Fruit fly (Drosophila melanogaster) whole organism, embryonic: ENCODE results near the gene gpp.
A peak's percentile ranks its signal among the peaks of the same experiment; 100 is the strongest.

Experiments used
- Antp ChIP-seq: fragments of 200-800 bp; sonication (Bioruptor generic); optimal IDR thresholded peaks from 3 replicates; lab custom pipeline; 2016; ENCODE audit warnings: missing biosample characterization, missing genetic modification characterization
- CG10979 ChIP-seq: fragments of 200-800 bp; sonication (Bioruptor generic); optimal IDR thresholded peaks from 2 replicates; lab custom pipeline; 2018; ENCODE audit warnings: missing biosample characterization, mild to moderate bottlenecking, missing genetic modification characterization, moderate library complexity
- CG11560 ChIP-seq: fragments of 200-800 bp; sonication (Bioruptor generic); IDR thresholded peaks from 3 replicates; pipeline ENCODE4 v1.3.6; 2022; ENCODE audit warnings: missing biosample characterization, missing genetic modification characterization
- CG11696 ChIP-seq: fragments of 200-800 bp; sonication (Bioruptor generic); IDR thresholded peaks from 2 replicates; pipeline ENCODE4 v1.3.6; 2022; ENCODE audit warnings: missing biosample characterization, missing genetic modification characterization
- CG12236 ChIP-seq: fragments of 200-800 bp; sonication (Bioruptor generic); optimal IDR thresholded peaks from 2 replicates; lab custom pipeline; 2016; ENCODE audit warnings: missing biosample characterization, missing genetic modification characterization
- CG12299 ChIP-seq: fragments of 200-800 bp; sonication (Bioruptor generic); optimal IDR thresholded peaks from 2 replicates; lab custom pipeline; 2018; ENCODE audit warnings: missing biosample characterization, mild to moderate bottlenecking, missing genetic modification characterization
- CG12744 ChIP-seq: fragments of 200-800 bp; sonication (Bioruptor generic); optimal IDR thresholded peaks from 2 replicates; lab custom pipeline; 2016; ENCODE audit warnings: missing biosample characterization, missing genetic modification characterization
- CG12769 ChIP-seq: fragments of 200-800 bp; sonication (Bioruptor generic); optimal IDR thresholded peaks from 2 replicates; lab custom pipeline; 2019; ENCODE audit warnings: missing biosample characterization, mild to moderate bottlenecking, missing genetic modification characterization, moderate library complexity
- CG14710 ChIP-seq: fragments of 200-800 bp; sonication (Bioruptor generic); optimal IDR thresholded peaks from 3 replicates; lab custom pipeline; 2019; ENCODE audit warnings: missing biosample characterization, mild to moderate bottlenecking, missing genetic modification characterization, moderate library complexity
- CG1602 ChIP-seq: fragments of 200-800 bp; sonication (Bioruptor generic); optimal IDR thresholded peaks from 3 replicates; lab custom pipeline; 2016; ENCODE audit warnings: missing biosample characterization, missing genetic modification characterization
- CG16779 ChIP-seq: fragments of 200-800 bp; sonication (Bioruptor generic); IDR thresholded peaks from 2 replicates; pipeline ENCODE4 v1.3.6; 2022; ENCODE audit warnings: missing biosample characterization, missing genetic modification characterization
- CG31388 ChIP-seq: fragments of 200-800 bp; sonication (Bioruptor generic); optimal IDR thresholded peaks from 2 replicates; lab custom pipeline; 2016; ENCODE audit warnings: missing biosample characterization, missing genetic modification characterization
- CG31441 ChIP-seq: fragments of 200-800 bp; sonication (Bioruptor generic); IDR thresholded peaks from 2 replicates; pipeline ENCODE4 v1.3.6; 2022; ENCODE audit warnings: missing biosample characterization, missing genetic modification characterization
- CG4360 ChIP-seq: fragments of 200-800 bp; sonication (Bioruptor generic); IDR thresholded peaks from 2 replicates; pipeline ENCODE4 v1.3.6; 2022; ENCODE audit warnings: missing biosample characterization, missing genetic modification characterization
- CG4617 ChIP-seq: fragments of 200-800 bp; sonication (Bioruptor generic); optimal IDR thresholded peaks from 3 replicates; lab custom pipeline; 2016; ENCODE audit warnings: missing biosample characterization, missing genetic modification characterization, borderline replicate concordance
- CG6813 ChIP-seq: fragments of 200-800 bp; sonication (Bioruptor generic); optimal IDR thresholded peaks from 2 replicates; lab custom pipeline; 2017; ENCODE audit warnings: missing biosample characterization, missing genetic modification characterization, mild to moderate bottlenecking, moderate library complexity, missing genetic modification reagents
- CG8281 ChIP-seq: fragments of 200-800 bp; sonication (Bioruptor generic); optimal IDR thresholded peaks from 2 replicates; lab custom pipeline; 2018; ENCODE audit warnings: missing biosample characterization, mild to moderate bottlenecking, missing genetic modification characterization, moderate library complexity
- CG9817 ChIP-seq: fragments of 200-800 bp; sonication (Bioruptor generic); optimal IDR thresholded peaks from 2 replicates; lab custom pipeline; 2018; ENCODE audit warnings: missing biosample characterization, mild to moderate bottlenecking, missing genetic modification characterization, moderate library complexity
- Dbx ChIP-seq: fragments of 200-800 bp; sonication (Bioruptor generic); IDR thresholded peaks from 3 replicates; pipeline ENCODE4 v1.3.6; 2022; ENCODE audit warnings: missing biosample characterization, missing genetic modification characterization
- Dll ChIP-seq: fragments of 200-800 bp; sonication (Bioruptor generic); IDR thresholded peaks from 4 replicates; pipeline ENCODE4 v1.3.6; 2022; ENCODE audit warnings: missing biosample characterization, missing genetic modification characterization; ENCODE audit not compliant: partially characterized antibody
- Doc3 ChIP-seq: fragments of 200-800 bp; sonication (Bioruptor generic); IDR thresholded peaks from 3 replicates; pipeline ENCODE4 v1.3.6; 2022; ENCODE audit warnings: missing biosample characterization, missing genetic modification characterization; ENCODE audit not compliant: partially characterized antibody
- Eip74EF ChIP-seq, 2 experiments: fragments of 200-800 bp in 1 of 2; fragments of >200 bp in 1 of 2; sonication (Bioruptor generic) in 1 of 2; optimal IDR thresholded peaks; 2 replicates each; lab custom pipeline; 2017 to 2019; ENCODE audit warnings: missing biosample characterization in 2 of 2, missing genetic modification characterization in 2 of 2, mild to moderate bottlenecking in 1 of 2, moderate library complexity in 1 of 2
- H2.0 ChIP-seq: fragments of 200-800 bp; sonication (Bioruptor generic); IDR thresholded peaks from 2 replicates; pipeline ENCODE4 v1.3.6; 2022; ENCODE audit warnings: missing biosample characterization, missing genetic modification characterization
- Hsf ChIP-seq: fragments of 200-800 bp; sonication (Bioruptor generic); optimal IDR thresholded peaks from 3 replicates; lab custom pipeline; 2016; ENCODE audit warnings: missing biosample characterization, missing genetic modification characterization
- Lhr ChIP-seq: fragments of 200-800 bp; sonication (Bioruptor generic); optimal IDR thresholded peaks from 3 replicates; lab custom pipeline; 2017; ENCODE audit warnings: mild to moderate bottlenecking, missing biosample characterization, missing genetic modification reagents, missing genetic modification characterization
- NC2α ChIP-seq: fragments of 200-800 bp; sonication (Bioruptor generic); optimal IDR thresholded peaks from 2 replicates; lab custom pipeline; 2016; ENCODE audit warnings: missing biosample characterization, missing genetic modification characterization
- Scr ChIP-seq: fragments of 200-800 bp; sonication (Bioruptor generic); IDR thresholded peaks from 2 replicates; pipeline ENCODE4 v1.3.6; 2022; ENCODE audit warnings: missing biosample characterization, missing genetic modification characterization; ENCODE audit not compliant: partially characterized antibody
- Spps ChIP-seq: fragments of 200-800 bp; sonication (Bioruptor generic); optimal IDR thresholded peaks from 2 replicates; lab custom pipeline; 2018; ENCODE audit warnings: missing biosample characterization, mild to moderate bottlenecking, missing genetic modification characterization
- TFAM ChIP-seq: fragments of 200-800 bp; sonication (Bioruptor generic); optimal IDR thresholded peaks from 2 replicates; lab custom pipeline; 2017; ENCODE audit warnings: missing biosample characterization, missing genetic modification characterization, inconsistent platforms
- Usf ChIP-seq: fragments of 200-800 bp; sonication (Bioruptor generic); optimal IDR thresholded peaks from 2 replicates; lab custom pipeline; 2017; ENCODE audit warnings: missing genotype, missing biosample characterization, missing genetic modification characterization
- ap ChIP-seq: fragments of 200-800 bp; sonication (Bioruptor generic); IDR thresholded peaks from 2 replicates; pipeline ENCODE4 v1.3.6; 2022; ENCODE audit warnings: missing biosample characterization, missing genetic modification characterization
- cato ChIP-seq: fragments of 200-800 bp; sonication (Bioruptor generic); optimal IDR thresholded peaks from 2 replicates; lab custom pipeline; 2016; ENCODE audit warnings: missing biosample characterization, missing genetic modification characterization, borderline replicate concordance
- crol ChIP-seq: fragments of 200-800 bp; sonication (Bioruptor generic); IDR thresholded peaks from 2 replicates; pipeline ENCODE4 v1.3.6; 2022; ENCODE audit warnings: missing biosample characterization, missing genetic modification characterization
- da ChIP-seq: fragments of 200-800 bp; sonication (Bioruptor generic); optimal IDR thresholded peaks from 2 replicates; lab custom pipeline; 2016; ENCODE audit warnings: missing biosample characterization, missing genetic modification characterization
- esg ChIP-seq: fragments of 200-800 bp; sonication (Bioruptor generic); conservative IDR thresholded peaks from 2 replicates; pipeline ENCODE4 v1.3.6; 2022; ENCODE audit warnings: missing biosample characterization, missing genetic modification characterization
- ham ChIP-seq: fragments of 200-800 bp; sonication (Bioruptor generic); IDR thresholded peaks from 2 replicates; pipeline ENCODE4 v1.3.6; 2022; ENCODE audit warnings: missing biosample characterization, missing genetic modification characterization
- kay ChIP-seq: fragments of 200-800 bp; sonication (Bioruptor generic); optimal IDR thresholded peaks from 2 replicates; lab custom pipeline; 2016; ENCODE audit warnings: missing biosample characterization, missing genetic modification characterization
- lab ChIP-seq: fragments of 200-800 bp; sonication (Bioruptor generic); optimal IDR thresholded peaks from 3 replicates; lab custom pipeline; 2017; ENCODE audit warnings: missing biosample characterization, missing genetic modification characterization, mild to moderate bottlenecking, moderate library complexity, missing genetic modification reagents
- nerfin-2 ChIP-seq: fragments of 200-800 bp; sonication (Bioruptor generic); IDR thresholded peaks from 2 replicates; pipeline ENCODE4 v1.3.6; 2022; ENCODE audit warnings: missing biosample characterization, missing genetic modification characterization; ENCODE audit not compliant: partially characterized antibody
- shn ChIP-seq: fragments of 200-800 bp; sonication (Bioruptor generic); optimal IDR thresholded peaks from 3 replicates; lab custom pipeline; 2016; ENCODE audit warnings: missing biosample characterization, missing genetic modification characterization
- sim ChIP-seq: fragments of 200-800 bp; sonication (Bioruptor generic); IDR thresholded peaks from 2 replicates; pipeline ENCODE4 v1.3.6; 2022; ENCODE audit warnings: missing biosample characterization, missing genetic modification characterization
- sima ChIP-seq: fragments of 200-800 bp; sonication (Bioruptor generic); optimal IDR thresholded peaks from 2 replicates; lab custom pipeline; 2016; ENCODE audit warnings: missing biosample characterization, missing genetic modification characterization
- sna ChIP-seq: fragments of 200-800 bp; sonication (Bioruptor generic); IDR thresholded peaks from 2 replicates; pipeline ENCODE4 v1.3.6; 2022; ENCODE audit warnings: missing biosample characterization, missing genetic modification characterization; ENCODE audit not compliant: partially characterized antibody
- sug ChIP-seq: fragments of 200-800 bp; optimal IDR thresholded peaks from 2 replicates; lab custom pipeline; 2019; ENCODE audit warnings: missing biosample characterization, mild to moderate bottlenecking, missing genetic modification characterization, moderate library complexity
- tin ChIP-seq: fragments of 200-800 bp; sonication (Bioruptor generic); optimal IDR thresholded peaks from 3 replicates; lab custom pipeline; 2016; ENCODE audit warnings: missing biosample characterization, missing genetic modification characterization
- trh ChIP-seq: fragments of 200-800 bp; sonication (Bioruptor generic); optimal IDR thresholded peaks from 2 replicates; lab custom pipeline; 2016; ENCODE audit warnings: missing biosample characterization, missing genetic modification characterization
- tx ChIP-seq: fragments of 200-800 bp; sonication (Bioruptor generic); optimal IDR thresholded peaks from 2 replicates; lab custom pipeline; 2016; ENCODE audit warnings: missing biosample characterization, missing genetic modification characterization
- vnd ChIP-seq: fragments of 200-800 bp; sonication (Bioruptor generic); IDR thresholded peaks from 3 replicates; pipeline ENCODE4 v1.3.6; 2022; ENCODE audit warnings: missing biosample characterization, missing genetic modification characterization; ENCODE audit not compliant: partially characterized antibody

Gene gpp

DNA sequence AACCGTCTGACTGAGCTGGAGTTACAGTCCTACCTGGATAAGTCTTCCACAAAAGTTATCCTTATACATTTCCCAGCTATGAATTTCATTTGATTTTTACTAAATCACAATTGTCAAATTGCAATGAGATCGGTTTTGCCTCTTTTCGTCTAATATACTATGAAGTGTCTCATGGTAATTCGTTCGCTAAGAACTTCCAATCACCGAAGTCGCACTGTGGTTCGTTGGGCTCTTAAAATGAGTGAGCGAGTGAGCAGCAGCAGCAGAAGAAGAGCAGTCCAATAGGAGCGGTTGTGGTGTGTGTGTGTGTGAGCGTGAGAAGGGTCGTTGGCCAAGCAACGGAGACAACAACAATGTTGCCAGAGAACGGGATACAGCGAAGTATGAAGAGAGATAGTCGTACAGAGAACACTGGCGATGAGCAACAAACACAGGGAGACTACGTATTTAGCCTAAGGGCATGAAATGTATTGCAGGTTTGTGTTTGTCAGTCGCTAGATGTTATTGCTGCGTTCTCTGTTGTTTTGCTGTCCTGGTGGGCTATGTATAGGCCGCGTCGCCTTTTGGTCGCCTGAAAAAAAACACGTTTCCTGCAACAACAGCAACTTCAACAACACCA, 17.4 kb downstream of the gpp start (continued):
- peak; percentile 70; the same call in 2 of the 3 replicates for TF ChIP-seq CG11560 (tag; lab: Robert Waterston, UW)
- peak; percentile 85 for TF ChIP-seq shn (GFP tag; lab: Kevin White, UChicago)
- TF ChIP-seq CG10979 (tag; lab: Kevin White, UChicago): peak; percentile 91
- TF ChIP-seq lab (GFP tag; lab: Kevin White, UChicago): peak; percentile 95
- TF ChIP-seq nerfin-2 (GFP tag; lab: Robert Waterston, UW): no peak
- peak; percentile 75 for TF ChIP-seq sug (tag; lab: Kevin White, UChicago)
- peak; percentile 93 for TF ChIP-seq Hsf (GFP tag; lab: Kevin White, UChicago)
- 0 out of 2 replicates have a peak, but pooled peaks have one; percentile 7 for TF ChIP-seq crol (GFP tag; lab: Robert Waterston, UW)
- peak; percentile 87 for TF ChIP-seq CG12236 (GFP tag; lab: Kevin White, UChicago)
- TF ChIP-seq da: peak; percentile 78
- peak; percentile 87 for TF ChIP-seq kay (GFP tag; lab: Kevin White, UChicago)
- TF ChIP-seq CG1602: peak; percentile 88
- peak; percentile 52; the same call in 1 of the 4 replicates for TF ChIP-seq Dll
- TF ChIP-seq sna: no peak
- peak; percentile 76 for TF ChIP-seq CG11696 (GFP tag; lab: Robert Waterston, UW)
- peak; percentile 89 for TF ChIP-seq tx
- peak; percentile 95 for TF ChIP-seq CG4360 (GFP tag; lab: Robert Waterston, UW)
- peak; percentile 45 for TF ChIP-seq sima (GFP tag; lab: Kevin White, UChicago)
- TF ChIP-seq Scr (GFP tag; lab: Robert Waterston, UW): no peak
- TF ChIP-seq CG8281 (tag; lab: Kevin White, UChicago): peak; percentile 67
- TF ChIP-seq TFAM (GFP tag; lab: Kevin White, UChicago): peak; percentile 29
- TF ChIP-seq Dbx: peak; percentile 87
- TF ChIP-seq CG31388 (GFP tag; lab: Kevin White, UChicago): peak; percentile 46
- TF ChIP-seq ap (GFP tag; lab: Robert Waterston, UW): peak; percentile 68
- peak; percentile 98 for TF ChIP-seq CG12769 (tag; lab: Kevin White, UChicago)
- peak; percentile 84 for TF ChIP-seq cato
- peak; percentile 89 for TF ChIP-seq esg (GFP tag; lab: Robert Waterston, UW)
- peak; percentile 48; the same call in 1 of the 2 replicates for TF ChIP-seq ham
- no peak for TF ChIP-seq vnd (GFP tag; lab: Robert Waterston, UW)
- peak; percentile 48; the same call in 1 of the 2 replicates for TF ChIP-seq CG16779 (GFP tag; lab: Robert Waterston, UW)
- peak; percentile 81 for TF ChIP-seq NC2α (GFP tag; lab: Kevin White, UChicago)
- no peak for TF ChIP-seq Doc3
- TF ChIP-seq CG4617 (GFP tag; lab: Kevin White, UChicago): peak; percentile 78
- TF ChIP-seq CG9817 (tag; lab: Kevin White, UChicago): peak; percentile 92
- peak; percentile 74; the same call in 1 of the 2 replicates for TF ChIP-seq sim (GFP tag; lab: Robert Waterston, UW)
- peak in 1 of 2 experiments; percentile 85 for TF ChIP-seq Eip74EF (GFP tag; optimal IDR thresholded peaks at IDR 0.05; lab: Kevin White, UChicago)
- TF ChIP-seq Lhr (GFP tag; lab: Kevin White, UChicago): peak; percentile 59
- peak; percentile 76 for TF ChIP-seq CG12744 (GFP tag; lab: Kevin White, UChicago)
- peak; percentile 70 for TF ChIP-seq trh (GFP tag; lab: Kevin White, UChicago)
- TF ChIP-seq CG14710 (tag; lab: Kevin White, UChicago): peak; percentile 85
- peak; percentile 92 for TF ChIP-seq H2.0 (GFP tag; lab: Robert Waterston, UW)
- peak; percentile 85 for TF ChIP-seq CG31441 (GFP tag; lab: Robert Waterston, UW)
- TF ChIP-seq tin (GFP tag; lab: Kevin White, UChicago): peak; percentile 94
- peak; percentile 94 for TF ChIP-seq CG6813 (GFP tag; lab: Kevin White, UChicago)
- peak; percentile 83 for TF ChIP-seq Usf (GFP tag; lab: Kevin White, UChicago)
- TF ChIP-seq Spps (tag; lab: Kevin White, UChicago): peak; percentile 83
- TF ChIP-seq Antp (GFP tag; lab: Kevin White, UChicago): peak; percentile 96
- TF ChIP-seq CG12299: peak; percentile 86
